Comparison of ENCODE assay signal across 7 worm cellular contexts in the genomic region with DNA sequence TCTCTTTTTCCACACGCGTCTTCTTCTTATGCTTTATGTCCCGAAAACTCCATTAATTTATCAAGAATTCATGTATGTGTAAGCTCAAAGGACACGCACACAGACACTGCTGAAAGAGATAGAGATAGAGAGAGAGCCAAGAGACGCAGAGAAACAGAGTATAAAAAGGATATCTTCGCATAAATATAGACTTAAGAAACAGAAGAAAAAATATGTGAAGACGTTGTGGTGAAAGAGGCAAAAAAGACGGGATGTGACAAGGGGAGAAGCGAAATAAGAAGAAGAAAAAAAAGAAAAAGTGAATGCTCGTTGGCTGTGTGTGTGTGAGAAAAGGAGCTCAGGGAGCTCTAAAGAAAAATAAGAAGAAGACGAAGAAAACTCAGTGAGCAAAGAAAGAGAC.
TF ChIP-seq lines count a peak whose summit lies in the region.

No protein-coding gene starts in this region.

TF ChIP-seq in whole organism, L1 larva, 84 proteins besides CTCF, POLR2A, EP300 and RAD21 (continues in another document):
- TF ChIP-seq aha-1 (tag; optimal IDR thresholded peaks at IDR 0.05; lab: Kevin White, UChicago) (no peak), skn-1 (tag; optimal IDR thresholded peaks at IDR 0.05; lab: Kevin White, UChicago) (no peak), ceh-63 (GFP tag; optimal IDR thresholded peaks at IDR 0.05; lab: Kevin White, UChicago) (no peak), ceh-82 (tag; optimal IDR thresholded peaks at IDR 0.05; lab: Kevin White, UChicago) (peak in 1 of 3 experiments; percentile 42), nhr-12 (tag; optimal IDR thresholded peaks at IDR 0.05; lab: Kevin White, UChicago) (no peak), C34B4.2 (tag; optimal IDR thresholded peaks at IDR 0.05; lab: Kevin White, UChicago) (no peak), blmp-1 (tag; optimal IDR thresholded peaks at IDR 0.05; lab: Kevin White, UChicago) (no peak), fos-1 (tag; optimal IDR thresholded peaks at IDR 0.05; lab: Kevin White, UChicago) (peak; percentile 0), vab-15 (tag; optimal IDR thresholded peaks at IDR 0.05; lab: Kevin White, UChicago) (no peak), nhr-76 (tag; optimal IDR thresholded peaks at IDR 0.05; lab: Kevin White, UChicago) (no peak), xbp-1 (tag; optimal IDR thresholded peaks at IDR 0.05; lab: Kevin White, UChicago) (peak; percentile 11), unc-30 (tag; optimal IDR thresholded peaks at IDR 0.05; lab: Kevin White, UChicago) (no peak), ceh-8 (GFP tag; optimal IDR thresholded peaks at IDR 0.05; lab: Kevin White, UChicago) (no peak)

TF ChIP-seq in whole organism, L2 larva, 48 proteins besides CTCF, POLR2A, EP300 and RAD21 (continues in another document):
- no peak for TF ChIP-seq mbf-1 (tag; optimal IDR thresholded peaks at IDR 0.05; lab: Kevin White, UChicago)
- no peak for TF ChIP-seq nhr-21 (tag; optimal IDR thresholded peaks at IDR 0.05; lab: Kevin White, UChicago)
- no peak for TF ChIP-seq Y55F3AM.14 (GFP tag; optimal IDR thresholded peaks at IDR 0.05; lab: Kevin White, UChicago)
- TF ChIP-seq C34F6.9 (tag; optimal IDR thresholded peaks at IDR 0.05; lab: Kevin White, UChicago) = peak; percentile 85
- TF ChIP-seq ztf-4 (tag; optimal IDR thresholded peaks at IDR 0.05; lab: Kevin White, UChicago) = no peak
- TF ChIP-seq lsy-2 (tag; optimal IDR thresholded peaks at IDR 0.05; lab: Kevin White, UChicago) = peak; percentile 19 to 71
- TF ChIP-seq snpc-4 (tag; optimal IDR thresholded peaks at IDR 0.05; lab: Kevin White, UChicago) = no peak
- peak; percentile 76 for TF ChIP-seq nhr-129 (tag; optimal IDR thresholded peaks at IDR 0.05; lab: Kevin White, UChicago)
- no peak for TF ChIP-seq peb-1 (tag; optimal IDR thresholded peaks at IDR 0.05; lab: Kevin White, UChicago)
- TF ChIP-seq ZK546.5 (tag; optimal IDR thresholded peaks at IDR 0.05; lab: Kevin White, UChicago) = no peak
- no peak for TF ChIP-seq gmeb-1 (tag; optimal IDR thresholded peaks at IDR 0.05; lab: Kevin White, UChicago)
- TF ChIP-seq F13H6.1 (tag; optimal IDR thresholded peaks at IDR 0.05; lab: Kevin White, UChicago) = peak; percentile 37
- no peak for TF ChIP-seq aly-2 (tag; optimal IDR thresholded peaks at IDR 0.05; lab: Kevin White, UChicago)

TF ChIP-seq in whole organism, L3 larva, 47 proteins besides CTCF, POLR2A, EP300 and RAD21 (continues in another document):
- TF ChIP-seq snpc-4 (tag; optimal IDR thresholded peaks at IDR 0.05; lab: Kevin White, UChicago) (peak; percentile 7), nhr-76 (tag; optimal IDR thresholded peaks at IDR 0.05; lab: Kevin White, UChicago) (no peak), unc-62 (GFP tag; optimal IDR thresholded peaks at IDR 0.05; lab: Kevin White, UChicago) (peak; percentile 3), jun-1 (tag; optimal IDR thresholded peaks at IDR 0.05; lab: Kevin White, UChicago) (no peak), nhr-23 (tag; optimal IDR thresholded peaks at IDR 0.05; lab: Kevin White, UChicago) (no peak), nhr-12 (tag; optimal IDR thresholded peaks at IDR 0.05; lab: Kevin White, UChicago) (no peak), nhr-67 (tag; optimal IDR thresholded peaks at IDR 0.05; lab: Kevin White, UChicago) (no peak), skn-1 (tag; optimal IDR thresholded peaks at IDR 0.05; lab: Kevin White, UChicago) (peak; percentile 29), hmg-11 (tag; optimal IDR thresholded peaks at IDR 0.05; lab: Kevin White, UChicago) (peak; percentile 80), ceh-9 (tag; optimal IDR thresholded peaks at IDR 0.05; lab: Kevin White, UChicago) (no peak), mml-1 (tag; optimal IDR thresholded peaks at IDR 0.05; lab: Kevin White, UChicago) (no peak), nhr-28 (tag; optimal IDR thresholded peaks at IDR 0.05; lab: Kevin White, UChicago) (no peak), tbx-2 (tag; optimal IDR thresholded peaks at IDR 0.05; lab: Kevin White, UChicago) (no peak), pha-4 (tag; optimal IDR thresholded peaks at IDR 0.05; lab: Kevin White, UChicago) (no peak)

TF ChIP-seq in whole organism, L4 larva, 104 proteins besides CTCF, POLR2A, EP300 and RAD21 (continues in another document):
- TF ChIP-seq tra-1 (GFP tag; IDR thresholded peaks at IDR 0.05; lab: Robert Waterston, UW) = no peak
- TF ChIP-seq fkh-10 (GFP tag; optimal IDR thresholded peaks at IDR 0.05; lab: Kevin White, UChicago) = peak; percentile 88
- TF ChIP-seq hif-1 (tag; optimal IDR thresholded peaks at IDR 0.05; lab: Kevin White, UChicago) = peak in 1 of 2 experiments; percentile 50
- TF ChIP-seq hlh-30 (tag; optimal IDR thresholded peaks at IDR 0.05; lab: Kevin White, UChicago; ENCODE audit: insufficient read depth) = peak; percentile 19
- TF ChIP-seq F37D6.2 (tag; optimal IDR thresholded peaks at IDR 0.05; lab: Kevin White, UChicago) = peak; percentile 4
- peak in 1 of 2 experiments; percentile 98 for TF ChIP-seq unc-62 (GFP tag; optimal IDR thresholded peaks at IDR 0.05 in 1 of 2; lab: Kevin White, UChicago)
- TF ChIP-seq unc-62 (tag; optimal IDR thresholded peaks at IDR 0.05; lab: Kevin White, UChicago) = no peak
- TF ChIP-seq mdl-1 (tag; optimal IDR thresholded peaks at IDR 0.05; lab: Kevin White, UChicago) = peak in 1 of 2 experiments; percentile 40
- TF ChIP-seq hmg-1.1 (GFP tag; IDR thresholded peaks at IDR 0.05; lab: Robert Waterston, UW) = peak; percentile 37
- peak; percentile 87 for TF ChIP-seq aha-1 (tag; lab: Kevin White, UChicago)
- TF ChIP-seq Y5F2A.4 (GFP tag; optimal IDR thresholded peaks at IDR 0.05; lab: Kevin White, UChicago) = no peak
- TF ChIP-seq rbr-2 (tag; optimal IDR thresholded peaks at IDR 0.05; lab: Kevin White, UChicago) = peak; percentile 65
- no peak for TF ChIP-seq ceh-20 (GFP tag; IDR thresholded peaks at IDR 0.05; lab: Robert Waterston, UW)

TF ChIP-seq in whole organism, late embryonic, 69 proteins besides CTCF, POLR2A, EP300 and RAD21:
- TF ChIP-seq nfya-1 (tag; optimal IDR thresholded peaks at IDR 0.05; lab: Kevin White, UChicago) (peak; percentile 18), dve-1 (tag; optimal IDR thresholded peaks at IDR 0.05; lab: Kevin White, UChicago) (no peak), unc-42 (tag; optimal IDR thresholded peaks at IDR 0.05; lab: Kevin White, UChicago) (peak; percentile 66), unc-55 (GFP tag; optimal IDR thresholded peaks at IDR 0.05; lab: Kevin White, UChicago) (peak; percentile 0), elt-2 (tag; optimal IDR thresholded peaks at IDR 0.05; lab: Kevin White, UChicago) (no peak), ceh-18 (tag; optimal IDR thresholded peaks at IDR 0.05; lab: Kevin White, UChicago) (peak; percentile 30), ceh-2 (tag; optimal IDR thresholded peaks at IDR 0.05; lab: Kevin White, UChicago) (no peak), ceh-31 (tag; optimal IDR thresholded peaks at IDR 0.05; lab: Kevin White, UChicago) (peak; percentile 18)

TF ChIP-seq in whole organism, mixed stage, embryonic, 35 proteins besides CTCF, POLR2A, EP300 and RAD21:
- peak; percentile 76 for TF ChIP-seq ces-1 (GFP tag; optimal IDR thresholded peaks at IDR 0.05; lab: Kevin White, UChicago)
- TF ChIP-seq nhr-76 (tag; optimal IDR thresholded peaks at IDR 0.05; lab: Kevin White, UChicago) = no peak

TF ChIP-seq in whole organism, young adult, 124 proteins besides CTCF, POLR2A, EP300 and RAD21:
- TF ChIP-seq ceh-58 (GFP tag; IDR thresholded peaks at IDR 0.05; lab: Robert Waterston, UW) = no peak
- no peak for TF ChIP-seq tbx-9 (tag; optimal IDR thresholded peaks at IDR 0.05; lab: Kevin White, UChicago; ENCODE audit: borderline replicate concordance)
- no peak for TF ChIP-seq F37B4.10 (GFP tag; IDR thresholded peaks at IDR 0.05; lab: Robert Waterston, UW)
- TF ChIP-seq xnd-1 (tag; optimal IDR thresholded peaks at IDR 0.05; lab: Kevin White, UChicago) = no peak
- TF ChIP-seq rec-8 (tag; optimal IDR thresholded peaks at IDR 0.05; lab: Kevin White, UChicago) = no peak
- TF ChIP-seq mes-4 (tag; optimal IDR thresholded peaks at IDR 0.05; lab: Kevin White, UChicago) = no peak
- TF ChIP-seq somi-1 (GFP tag; optimal IDR thresholded peaks at IDR 0.05; lab: Kevin White, UChicago) = peak; percentile 22
- TF ChIP-seq lin-40 (tag; optimal IDR thresholded peaks at IDR 0.05; lab: Kevin White, UChicago) = peak; percentile 12
- peak; percentile 12 for TF ChIP-seq snpc-4 (GFP tag; optimal IDR thresholded peaks at IDR 0.05; lab: Kevin White, UChicago)
- no peak for TF ChIP-seq snpc-4 (tag; optimal IDR thresholded peaks at IDR 0.05; lab: Kevin White, UChicago)
- TF ChIP-seq nhr-80 (tag; optimal IDR thresholded peaks at IDR 0.05; lab: Kevin White, UChicago) = no peak
- TF ChIP-seq hlh-12 (tag; optimal IDR thresholded peaks at IDR 0.05; lab: Kevin White, UChicago) = no peak
- peak; percentile 57 for TF ChIP-seq K12H6.12 (tag; optimal IDR thresholded peaks at IDR 0.05; lab: Kevin White, UChicago)
- no peak for TF ChIP-seq sdz-38 (tag; optimal IDR thresholded peaks at IDR 0.05; lab: Kevin White, UChicago)
- TF ChIP-seq hmg-1.2 (GFP tag; IDR thresholded peaks at IDR 0.05; lab: Robert Waterston, UW) = peak; percentile 32; the same call in 1 of the 2 replicates
- no peak for TF ChIP-seq him-1 (tag; optimal IDR thresholded peaks at IDR 0.05; lab: Kevin White, UChicago)
